Worm (Caenorhabditis elegans): Measurements from ENCODE around the gene F53H8.3.
A peak's percentile ranks its signal among the peaks of the same experiment; 100 is the strongest.

DNA sequence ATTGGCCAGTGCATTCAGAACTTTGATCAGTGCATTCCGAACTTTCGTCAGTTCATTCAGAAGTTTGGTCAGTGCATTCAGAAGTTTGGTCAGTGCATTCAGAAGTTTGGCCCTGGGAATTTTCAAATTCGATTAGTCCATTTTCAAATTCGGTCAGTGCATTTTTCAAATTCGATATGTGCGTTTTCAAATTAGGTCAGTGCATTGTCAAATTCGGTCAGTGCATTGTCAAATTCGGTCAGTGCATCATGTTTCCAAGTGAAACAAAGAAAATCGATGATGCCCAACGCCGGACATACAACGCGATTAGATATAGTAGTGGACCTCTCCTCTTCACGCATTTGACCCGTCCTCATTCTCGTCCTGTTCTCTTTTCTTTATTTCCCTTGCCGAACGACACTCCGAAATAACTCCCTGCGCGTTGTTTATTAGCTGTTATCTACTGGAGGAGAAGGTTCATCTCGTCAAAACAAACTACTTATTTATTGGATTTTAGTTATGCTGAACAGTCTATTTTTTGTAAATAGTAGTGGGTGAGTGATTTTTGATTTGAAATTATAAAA, 16.2 kb downstream of the F53H8.3 start, which contains the start of gene apm-3:
- TF ChIP-seq ref-1 (GFP tag; conservative IDR thresholded peaks at IDR 0.05) (no peak), ztf-29 (GFP tag; IDR thresholded peaks at IDR 0.05) (no peak), ztf-23 (GFP tag; IDR thresholded peaks at IDR 0.05) (no peak), cog-1 (tag; optimal IDR thresholded peaks at IDR 0.05) (peak; percentile 36), flt-1 (GFP tag; IDR thresholded peaks at IDR 0.05) (no peak), klf-2 (GFP tag; conservative IDR thresholded peaks at IDR 0.05) (no peak), T22C8.4 (GFP tag; IDR thresholded peaks at IDR 0.05) (0 out of 2 replicates have a peak, but pooled peaks have one; percentile 17), tab-1 (GFP tag; IDR thresholded peaks at IDR 0.05) (0 out of 2 replicates have a peak, but pooled peaks have one; percentile 53), med-1 (GFP tag; optimal IDR thresholded peaks at IDR 0.05; ENCODE audit: insufficient read depth) (no peak)
